Fruit fly (Drosophila melanogaster): Measurements from ENCODE around the gene AnxB11.

AnxB11 gene

DNA sequence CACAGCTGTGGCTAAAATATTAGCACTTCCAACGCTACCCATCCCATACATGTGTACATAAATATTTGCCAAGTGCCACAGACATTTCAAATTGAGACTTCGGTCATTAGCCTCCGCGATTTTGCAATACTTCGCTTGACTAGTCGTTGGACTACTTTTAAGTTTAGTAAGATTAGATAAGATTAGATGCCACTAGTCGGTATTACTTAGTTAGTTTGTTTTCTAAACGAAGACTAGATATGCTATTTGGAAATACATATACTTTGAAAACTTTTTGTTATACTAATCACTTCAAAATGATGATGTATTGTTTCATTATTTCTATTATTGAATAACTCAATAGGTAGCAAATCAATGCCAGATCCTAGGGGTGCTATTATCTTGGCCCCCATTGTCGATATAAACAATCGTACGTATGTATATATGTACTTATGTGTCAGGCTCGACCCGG is 36.1 kb downstream of the AnxB11 start (continued):
- TF ChIP-seq CG9139 (GFP tag; optimal IDR thresholded peaks at IDR 0.05) (no peak), Smox (GFP tag; optimal IDR thresholded peaks at IDR 0.05) (peak; percentile 50), Hr38 (GFP tag; optimal IDR thresholded peaks at IDR 0.05) (no peak), dsx (GFP tag; optimal IDR thresholded peaks at IDR 0.05; ENCODE audit: poor library complexity, severe bottlenecking) (no peak), dac (GFP tag; optimal IDR thresholded peaks at IDR 0.05) (peak; percentile 6), CG10631 (GFP tag; optimal IDR thresholded peaks at IDR 0.05) (peak; percentile 53), eg (GFP tag; IDR thresholded peaks at IDR 0.05) (peak; percentile 55; the same call in 1 of the 3 replicates), achi (GFP tag; optimal IDR thresholded peaks at IDR 0.05) (peak; percentile 61), Blimp-1 (GFP tag; optimal IDR thresholded peaks at IDR 0.05) (no peak), Ets21C (GFP tag; optimal IDR thresholded peaks at IDR 0.05) (no peak), CG11294 (GFP tag; IDR thresholded peaks at IDR 0.05) (no peak), Eip93F (GFP tag; optimal IDR thresholded peaks at IDR 0.05) (no peak)

DNA sequence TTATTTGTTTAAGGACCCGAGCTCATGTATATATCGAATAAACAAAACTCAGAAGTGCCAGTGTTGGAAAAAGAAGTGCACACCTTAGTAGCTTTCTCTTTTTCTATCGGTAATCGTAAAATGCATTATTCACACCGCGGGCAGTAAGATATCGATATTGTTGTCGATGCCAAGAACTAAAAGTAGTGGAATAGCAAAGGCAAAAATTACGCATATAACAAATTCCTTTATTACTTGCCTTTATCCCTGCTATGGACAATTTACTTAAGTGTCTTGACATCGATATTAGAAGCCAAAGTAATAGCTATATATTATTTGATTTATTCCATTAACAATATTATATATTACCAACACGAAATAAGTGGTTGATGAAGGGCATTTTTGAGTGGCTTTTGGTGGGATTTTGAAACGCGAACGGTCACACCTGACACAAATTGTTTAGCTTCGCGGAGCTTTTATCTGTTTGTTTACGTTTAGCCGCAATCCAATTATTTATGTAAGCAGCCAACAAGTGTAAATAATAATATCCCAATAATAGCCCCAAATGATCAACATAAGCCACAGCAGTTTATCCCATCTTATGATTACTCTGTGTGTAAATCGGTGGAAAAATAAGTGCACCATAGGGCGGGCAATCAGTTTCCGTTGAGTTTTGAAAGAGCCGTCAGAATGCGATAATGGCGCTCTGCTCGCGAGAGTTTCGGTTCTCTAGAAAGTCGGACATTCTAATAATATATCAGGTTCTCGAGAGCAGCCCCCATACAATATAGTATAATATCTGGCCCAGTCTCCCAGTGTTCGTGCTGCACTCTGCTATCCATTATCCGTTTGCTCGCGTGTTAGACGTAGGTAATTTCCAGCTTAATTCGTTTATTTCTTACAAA is 37.0 kb downstream of the AnxB11 start, which contains the start of the genes CG9992 and CG4239:
Gene CG9992 (minus strand): TSS at position 66 of the 884 bp plus-strand sequence.
Gene CG4239 (plus strand): TSS at position 436 of the 884 bp plus-strand sequence.
- TF ChIP-seq CG6792 (GFP tag; optimal IDR thresholded peaks at IDR 0.05) = peak; percentile 6
- TF ChIP-seq OdsH (GFP tag; optimal IDR thresholded peaks at IDR 0.05) = no peak
- peak; percentile 43 for TF ChIP-seq topi (GFP tag; optimal IDR thresholded peaks at IDR 0.05)
- TF ChIP-seq CG31627 (GFP tag; optimal IDR thresholded peaks at IDR 0.05) = peak; percentile 75
- TF ChIP-seq Eip78C (GFP tag) = peak; percentile 66
- TF ChIP-seq Lpt (GFP tag; optimal IDR thresholded peaks at IDR 0.05) = peak; percentile 44
- peak; percentile 67 for TF ChIP-seq Sox15 (GFP tag; optimal IDR thresholded peaks at IDR 0.05)
- TF ChIP-seq CG11902 (GFP tag; optimal IDR thresholded peaks at IDR 0.05) = peak; percentile 60
- TF ChIP-seq CG11762 (GFP tag; optimal IDR thresholded peaks at IDR 0.05; ENCODE audit: insufficient read depth) = no peak
- TF ChIP-seq fd85E (GFP tag; optimal IDR thresholded peaks at IDR 0.05) = no peak
- peak; percentile 28 for TF ChIP-seq Eip93F (GFP tag; optimal IDR thresholded peaks at IDR 0.05)
- peak; percentile 49 for TF ChIP-seq Ets96B (tag; optimal IDR thresholded peaks at IDR 0.05)
- peak; percentile 76 for TF ChIP-seq fkh (GFP tag; optimal IDR thresholded peaks at IDR 0.05)
- TF ChIP-seq Hr4 (GFP tag; optimal IDR thresholded peaks at IDR 0.05) = peak; percentile 51
- TF ChIP-seq fd59A (GFP tag; optimal IDR thresholded peaks at IDR 0.05) = peak; percentile 19
- peak; percentile 62 for TF ChIP-seq cyc (GFP tag; optimal IDR thresholded peaks at IDR 0.05)
- no peak for TF ChIP-seq spab (GFP tag; optimal IDR thresholded peaks at IDR 0.05)
- TF ChIP-seq CG10631 (GFP tag; optimal IDR thresholded peaks at IDR 0.05) = peak; percentile 65
- TF ChIP-seq Blimp-1 (GFP tag; optimal IDR thresholded peaks at IDR 0.05) = peak; percentile 62
- TF ChIP-seq CG8119 (GFP tag; IDR thresholded peaks at IDR 0.05) = peak; percentile 48; the same call in 1 of the 3 replicates
- peak; percentile 58 for TF ChIP-seq Gug (GFP tag; IDR thresholded peaks at IDR 0.05)
- no peak for TF ChIP-seq CG3919 (GFP tag; optimal IDR thresholded peaks at IDR 0.05)
- TF ChIP-seq CG4318 (GFP tag; optimal IDR thresholded peaks at IDR 0.05) = peak; percentile 63
- TF ChIP-seq CG3032 (tag; optimal IDR thresholded peaks at IDR 0.05) = peak; percentile 75
- peak; percentile 68 for TF ChIP-seq eg (GFP tag; IDR thresholded peaks at IDR 0.05)
- TF ChIP-seq CG10669 (GFP tag; optimal IDR thresholded peaks at IDR 0.05) = no peak
- peak; percentile 51 for TF ChIP-seq esn (GFP tag; optimal IDR thresholded peaks at IDR 0.05)
- peak; percentile 16; the same call in 1 of the 2 replicates for TF ChIP-seq CG15336 (GFP tag; IDR thresholded peaks at IDR 0.05)
- TF ChIP-seq CG9139 (GFP tag; optimal IDR thresholded peaks at IDR 0.05) = no peak
- TF ChIP-seq CG6163 (GFP tag; IDR thresholded peaks at IDR 0.05) = peak; percentile 53; the same call in 1 of the 3 replicates
- no peak for TF ChIP-seq ss (GFP tag; optimal IDR thresholded peaks at IDR 0.05)
- TF ChIP-seq CG11294 (GFP tag; IDR thresholded peaks at IDR 0.05) = no peak
- TF ChIP-seq CG8319 (GFP tag; optimal IDR thresholded peaks at IDR 0.05) = peak; percentile 9
- no peak for TF ChIP-seq Smox (GFP tag; optimal IDR thresholded peaks at IDR 0.05)
- no peak for TF ChIP-seq svp (GFP tag)
- TF ChIP-seq CG34406 (GFP tag; optimal IDR thresholded peaks at IDR 0.05) = no peak
- TF ChIP-seq CG6854 (GFP tag; optimal IDR thresholded peaks at IDR 0.05) = no peak
- no peak for TF ChIP-seq CG1621 (tag; optimal IDR thresholded peaks at IDR 0.05)
- no peak for TF ChIP-seq net (GFP tag; optimal IDR thresholded peaks at IDR 0.05)
- peak; percentile 56 for TF ChIP-seq Ets21C (GFP tag; optimal IDR thresholded peaks at IDR 0.05)
- TF ChIP-seq lz (GFP tag; optimal IDR thresholded peaks at IDR 0.05) = peak; percentile 47
- peak; percentile 52 for TF ChIP-seq Met (GFP tag; optimal IDR thresholded peaks at IDR 0.05)
- peak; percentile 19 for TF ChIP-seq Sox14 (GFP tag; optimal IDR thresholded peaks at IDR 0.05)
